Fruit fly (Drosophila melanogaster): ENCODE data around the gene Tsp3A.

The Tsp3A gene

dm6 chrX:2647472-2647883 is 27.9 kb upstream of the Tsp3A start (continued):
- TF ChIP-seq CG6791 (GFP tag; IDR thresholded peaks at IDR 0.05; ENCODE audit: partially characterized antibody) (no peak), CG10959 (GFP tag; IDR thresholded peaks at IDR 0.05) (no peak), fd96Cb (tag; optimal IDR thresholded peaks at IDR 0.05) (peak; percentile 62), h (optimal IDR thresholded peaks at IDR 0.05) (no peak), nom (GFP tag; optimal IDR thresholded peaks at IDR 0.05) (peak; percentile 88), hkb (optimal IDR thresholded peaks at IDR 0.05) (no peak), hkb (GFP tag; IDR thresholded peaks at IDR 0.05) (peak; percentile 75), slbo (GFP tag; IDR thresholded peaks at IDR 0.05) (peak; percentile 56), CG11560 (tag; IDR thresholded peaks at IDR 0.05) (no peak), zen2 (GFP tag; IDR thresholded peaks at IDR 0.05; ENCODE audit: partially characterized antibody) (no peak), Six4 (GFP tag; optimal IDR thresholded peaks at IDR 0.05) (peak; percentile 43), CG4360 (GFP tag; IDR thresholded peaks at IDR 0.05) (0 out of 2 replicates have a peak, but pooled peaks have one; percentile 23), CG17568 (GFP tag; optimal IDR thresholded peaks at IDR 0.05) (peak; percentile 53), Hr51 (GFP tag; optimal IDR thresholded peaks at IDR 0.05) (peak in 1 of 2 experiments; percentile 76), C15 (GFP tag; IDR thresholded peaks at IDR 0.05) (no peak), CG8478 (optimal IDR thresholded peaks at IDR 0.05) (no peak), mam (GFP tag; optimal IDR thresholded peaks at IDR 0.05) (peak; percentile 51), her (GFP tag; optimal IDR thresholded peaks at IDR 0.05) (peak; percentile 42), CG18011 (GFP tag; optimal IDR thresholded peaks at IDR 0.05) (peak; percentile 1), CG31224 (GFP tag; IDR thresholded peaks at IDR 0.05) (0 out of 2 replicates have a peak, but pooled peaks have one; percentile 10), CG12155 (GFP tag; optimal IDR thresholded peaks at IDR 0.05) (peak; percentile 26), Mad (GFP tag; optimal IDR thresholded peaks at IDR 0.05) (peak; percentile 57), yki (optimal IDR thresholded peaks at IDR 0.05) (no peak), sug (tag; optimal IDR thresholded peaks at IDR 0.05) (peak; percentile 37), gcm2 (GFP tag; optimal IDR thresholded peaks at IDR 0.05) (no peak), CG3847 (GFP tag; IDR thresholded peaks at IDR 0.05) (no peak; the same call in 1 of the 2 replicates), pb (GFP tag; optimal IDR thresholded peaks at IDR 0.05) (peak; percentile 45), Bdp1 (GFP tag; optimal IDR thresholded peaks at IDR 0.05) (peak; percentile 31), Dref (GFP tag; IDR thresholded peaks at IDR 0.05) (no peak), CG4282 (GFP tag; optimal IDR thresholded peaks at IDR 0.05) (no peak), Fer2 (tag; optimal IDR thresholded peaks at IDR 0.05) (peak; percentile 27), rib (GFP tag; IDR thresholded peaks at IDR 0.05) (no peak), NFAT (GFP tag; IDR thresholded peaks at IDR 0.05) (no peak), CG33557 (GFP tag; optimal IDR thresholded peaks at IDR 0.05) (no peak), CG4617 (GFP tag; optimal IDR thresholded peaks at IDR 0.05; ENCODE audit: borderline replicate concordance) (no peak), CG34224 (GFP tag; IDR thresholded peaks at IDR 0.05; ENCODE audit: partially characterized antibody) (no peak), CG10209 (GFP tag; optimal IDR thresholded peaks at IDR 0.05) (peak; percentile 52), CG42726 (GFP tag; IDR thresholded peaks at IDR 0.05; ENCODE audit: partially characterized antibody) (no peak), Scr (GFP tag; IDR thresholded peaks at IDR 0.05; ENCODE audit: partially characterized antibody) (no peak), CG8089 (GFP tag; optimal IDR thresholded peaks at IDR 0.05) (no peak), CG13775 (GFP tag; optimal IDR thresholded peaks at IDR 0.05) (no peak), ewg (GFP tag; optimal IDR thresholded peaks at IDR 0.05) (peak; percentile 26), aop (GFP tag; IDR thresholded peaks at IDR 0.05) (0 out of 2 replicates have a peak, but pooled peaks have one; percentile 44), toy (GFP tag; IDR thresholded peaks at IDR 0.05) (no peak), pzg (GFP tag; optimal IDR thresholded peaks at IDR 0.05) (no peak), tap (tag; optimal IDR thresholded peaks at IDR 0.05) (peak; percentile 40), dysf (GFP tag; IDR thresholded peaks at IDR 0.05) (peak; percentile 72), schlank (tag; optimal IDR thresholded peaks at IDR 0.05) (peak; percentile 27), ara (GFP tag; IDR thresholded peaks at IDR 0.05) (peak; percentile 34; the same call in 1 of the 2 replicates), CG16863 (GFP tag; optimal IDR thresholded peaks at IDR 0.05) (peak; percentile 74), gro (GFP tag; optimal IDR thresholded peaks at IDR 0.05) (peak; percentile 50), CG8281 (tag; optimal IDR thresholded peaks at IDR 0.05) (peak; percentile 30)
